Worm (Caenorhabditis elegans): Measurements from ENCODE around the gene idpp-12.

ce11 chrIV:3258528-3258927 is 45.3 kb upstream of the idpp-12 start, which contains the start of gene T26C12.1:
- TF ChIP-seq scrt-1 (GFP tag; IDR thresholded peaks at IDR 0.05), result no peak
- no peak for TF ChIP-seq tbx-37 (GFP tag; conservative IDR thresholded peaks at IDR 0.05)
- no peak for TF ChIP-seq tra-4 (tag; optimal IDR thresholded peaks at IDR 0.05)
- TF ChIP-seq flt-1 (GFP tag; IDR thresholded peaks at IDR 0.05), result no peak
- TF ChIP-seq ama-1 (optimal IDR thresholded peaks at IDR 0.05), result no peak
- TF ChIP-seq aly-1 (tag; optimal IDR thresholded peaks at IDR 0.05), result no peak

All from whole organism, early embryonic.